Fruit fly (Drosophila melanogaster) whole organism, wandering third instar larva: ENCODE data around the gene sro.

Experiments used
- Sp1 ChIP-seq: fragments of 200-800 bp; sonication (Bioruptor generic); optimal IDR thresholded peaks from 3 replicates; lab custom pipeline; 2019; ENCODE audit warnings: missing biosample characterization, mild to moderate bottlenecking, missing genetic modification characterization, moderate library complexity
- dsf ChIP-seq: sonication (Bioruptor generic); optimal IDR thresholded peaks from 2 replicates; lab custom pipeline; 2016; ENCODE audit warnings: missing biosample characterization, missing genetic modification characterization, borderline replicate concordance
- fru ChIP-seq: fragments of 200-800 bp; sonication (Bioruptor generic); optimal IDR thresholded peaks from 3 replicates; lab custom pipeline; 2016; ENCODE audit warnings: missing biosample characterization, mild to moderate bottlenecking, missing genetic modification characterization
- h ChIP-seq: fragments of 200-800 bp; sonication (Bioruptor generic); optimal IDR thresholded peaks from 3 replicates; lab custom pipeline; 2016; ENCODE audit warnings: missing biosample characterization, mild to moderate bottlenecking, missing genetic modification characterization
- pan ChIP-seq: fragments of >200 bp; optimal IDR thresholded peaks from 2 replicates; lab custom pipeline; 2017
- psq ChIP-seq: fragments of 200-800 bp; sonication (Bioruptor generic); optimal IDR thresholded peaks from 3 replicates; lab custom pipeline; 2017; ENCODE audit warnings: missing biosample characterization, mild to moderate bottlenecking, missing genetic modification characterization, moderate library complexity
- usp ChIP-seq: fragments of >200 bp; optimal IDR thresholded peaks from 2 replicates; lab custom pipeline; 2017; ENCODE audit warnings: missing biosample characterization, missing genetic modification characterization

- no peak for TF ChIP-seq h (GFP tag; lab: Kevin White, UChicago)
- no peak for TF ChIP-seq Sp1
- no peak for TF ChIP-seq pan (lab: Kevin White, UChicago)
- TF ChIP-seq usp (GFP tag; lab: Kevin White, UChicago), result no peak
- TF ChIP-seq fru, result peak; percentile 34
- TF ChIP-seq dsf (GFP tag; lab: Kevin White, UChicago), result no peak
- TF ChIP-seq psq (GFP tag; lab: Kevin White, UChicago), result no peak
Observed at dm6 chr3R:29758129-29758733, 36.2 kb upstream of the sro start.
